Worm (Caenorhabditis elegans) whole organism, L4/young adult: ENCODE measurements around the gene srx-85.

Experiments used
- dao-5 ChIP-seq: sonication (generic microtip); optimal IDR thresholded peaks from 2 replicates; lab custom pipeline; 2016; ENCODE audit warnings: missing genotype, missing genetic modification characterization, moderate library complexity, missing compliant biosample characterization
- him-1 ChIP-seq: sonication (generic microtip); optimal IDR thresholded peaks from 2 replicates; lab custom pipeline; 2016; ENCODE audit warnings: missing genotype, missing genetic modification reagents, missing genetic modification characterization, missing compliant biosample characterization

DNA sequence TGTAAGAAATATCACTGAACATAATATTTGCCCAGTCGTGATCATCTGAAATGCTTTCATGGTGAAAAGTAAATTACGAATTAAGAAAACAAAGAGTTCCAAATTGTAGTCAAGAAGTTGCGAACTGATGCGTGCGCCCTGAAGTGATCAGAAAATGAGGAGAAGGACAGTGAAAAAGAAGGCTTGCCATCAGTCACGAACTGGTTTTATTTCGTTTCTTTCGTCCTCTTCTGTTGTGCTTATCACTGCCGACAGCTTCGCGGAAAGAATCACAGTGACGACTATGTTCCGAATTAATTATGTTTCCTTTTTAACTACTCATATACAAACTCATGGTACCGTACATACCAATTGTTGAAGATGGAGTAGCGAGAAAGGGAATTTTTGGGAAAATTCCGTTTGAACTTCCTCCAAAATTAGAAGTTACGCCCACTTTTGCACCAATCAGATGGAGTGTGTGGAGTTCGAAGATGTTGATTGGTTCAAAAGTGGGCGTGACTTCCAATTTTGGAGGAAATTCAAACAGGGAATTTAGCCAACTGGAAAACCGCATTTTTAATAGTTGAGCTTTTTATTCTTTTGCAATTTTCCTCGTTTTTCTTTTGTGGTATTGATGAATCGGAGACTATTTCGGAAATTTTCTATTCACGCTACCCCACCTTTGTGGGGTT, 49.3 kb upstream of the srx-85 start, which contains the start of gene C55A6.12:
- TF ChIP-seq dao-5 (tag; lab: Kevin White, UChicago) (no peak), him-1 (tag; lab: Kevin White, UChicago) (no peak)
